Worm (Caenorhabditis elegans) whole organism, late embryonic: ENCODE data around the gene hum-6.

ENCODE experiments used
- ahr-1 ChIP-seq: sonication (generic microtip); optimal IDR thresholded peaks from 2 replicates; lab custom pipeline; 2016; ENCODE audit warnings: missing genetic modification characterization, missing compliant biosample characterization
- ama-1 ChIP-seq: fragments of 150-350 bp; optimal IDR thresholded peaks from 2 replicates; lab custom pipeline; 2014
- ceh-18 ChIP-seq: sonication (generic microtip); optimal IDR thresholded peaks from 2 replicates; lab custom pipeline; 2016; ENCODE audit warnings: missing genetic modification characterization, missing compliant biosample characterization
- ceh-19 ChIP-seq: fragments of 200-800 bp; sonication (Bioruptor generic); optimal IDR thresholded peaks from 2 replicates; lab custom pipeline; 2018; ENCODE audit warnings: mild to moderate bottlenecking, missing genetic modification characterization, missing compliant biosample characterization
- elt-2 ChIP-seq: sonication (generic microtip); optimal IDR thresholded peaks from 2 replicates; lab custom pipeline; 2016; ENCODE audit warnings: missing genetic modification reagents, missing genetic modification characterization, missing compliant biosample characterization
- ets-4 ChIP-seq: sonication (generic microtip); optimal IDR thresholded peaks from 2 replicates; lab custom pipeline; 2016; ENCODE audit warnings: missing genetic modification characterization, missing compliant biosample characterization
- hlh-13 ChIP-seq: fragments of 200-800 bp; sonication (Bioruptor generic); optimal IDR thresholded peaks from 2 replicates; lab custom pipeline; 2018; ENCODE audit warnings: mild to moderate bottlenecking, missing genetic modification characterization, missing compliant biosample characterization
- pag-3 ChIP-seq: sonication (generic microtip); optimal IDR thresholded peaks from 2 replicates; lab custom pipeline; 2016; ENCODE audit warnings: missing compliant biosample characterization, missing genetic modification characterization, borderline replicate concordance
- pha-2 ChIP-seq: sonication (generic microtip); optimal IDR thresholded peaks from 2 replicates; lab custom pipeline; 2017; ENCODE audit warnings: mild to moderate bottlenecking, missing genetic modification characterization, missing compliant biosample characterization
- pha-4 ChIP-seq: fragments of 150-350 bp; optimal IDR thresholded peaks from 2 replicates; lab custom pipeline; 2018; ENCODE audit warnings: missing biosample characterization, missing genetic modification reagents, missing genetic modification characterization
- pqm-1 ChIP-seq: sonication (generic microtip); optimal IDR thresholded peaks from 2 replicates; lab custom pipeline; 2016; ENCODE audit warnings: missing genetic modification characterization, missing compliant biosample characterization
- sox-4 ChIP-seq: sonication (generic microtip); optimal IDR thresholded peaks from 2 replicates; lab custom pipeline; 2017; ENCODE audit warnings: mild to moderate bottlenecking, missing genetic modification characterization, inconsistent platforms, missing compliant biosample characterization
- unc-3 ChIP-seq, 2 experiments: fragments of 200-800 bp in 1 of 2; sonication (Bioruptor generic) in 1 of 2; sonication (generic microtip) in 1 of 2; conservative IDR thresholded peaks in 1 of 2; optimal IDR thresholded peaks in 1 of 2; 2 replicates each; pipeline versions ENCODE4 v1.3.6 to Lab custom; 2016 to 2022; ENCODE audit warnings: missing compliant biosample characterization in 2 of 2, missing genetic modification characterization in 2 of 2, missing genetic modification reagents in 1 of 2
- unc-55 ChIP-seq: sonication (generic microtip); optimal IDR thresholded peaks from 2 replicates; lab custom pipeline; 2017; ENCODE audit warnings: missing biosample characterization, missing genetic modification reagents, missing genetic modification characterization

ce11 chrX:2302782-2303181 is at the start of gene hum-6:
- TF ChIP-seq elt-2 (tag; lab: Kevin White, UChicago) = no peak
- no peak for TF ChIP-seq hlh-13 (GFP tag; lab: Kevin White, UChicago)
- no peak for TF ChIP-seq ama-1 (lab: Kevin White, UChicago)
- no peak for TF ChIP-seq pag-3 (tag; lab: Kevin White, UChicago)
- TF ChIP-seq ahr-1 (tag; lab: Kevin White, UChicago) = no peak
- no peak for TF ChIP-seq unc-3 (GFP tag; conservative IDR thresholded peaks at IDR 0.05; lab: Robert Waterston, UW)
- TF ChIP-seq unc-3 (tag; optimal IDR thresholded peaks at IDR 0.05; lab: Kevin White, UChicago) = no peak
- no peak for TF ChIP-seq ets-4 (tag; lab: Kevin White, UChicago)
- no peak for TF ChIP-seq unc-55 (GFP tag; lab: Kevin White, UChicago)
- no peak for TF ChIP-seq sox-4 (tag; lab: Kevin White, UChicago)
- TF ChIP-seq ceh-18 (tag; lab: Kevin White, UChicago) = no peak
- no peak for TF ChIP-seq pha-2 (tag; lab: Kevin White, UChicago)
- TF ChIP-seq pha-4 (tag; lab: Kevin White, UChicago) = no peak
- TF ChIP-seq ceh-19 (GFP tag; lab: Kevin White, UChicago) = no peak
- no peak for TF ChIP-seq pqm-1 (tag; lab: Kevin White, UChicago)
